Fruit fly (Drosophila melanogaster) whole organism, pupa: ENCODE measurements around the gene COX7A.

ENCODE experiments used
- CG10348 ChIP-seq: fragments of 200-800 bp; sonication (Bioruptor generic); IDR thresholded peaks from 2 replicates; pipeline ENCODE4 v1.3.6; 2022; ENCODE audit warnings: missing biosample characterization, missing genetic modification characterization
- CG12605 ChIP-seq: fragments of 200-800 bp; sonication (Bioruptor generic); IDR thresholded peaks from 2 replicates; pipeline ENCODE4 v1.3.6; 2022; ENCODE audit warnings: missing biosample characterization, missing genetic modification characterization
- CG13204 ChIP-seq: fragments of 200-800 bp; sonication (Bioruptor generic); optimal IDR thresholded peaks from 2 replicates; lab custom pipeline; 2018; ENCODE audit warnings: missing biosample characterization, mild to moderate bottlenecking, missing genetic modification characterization, moderate library complexity
- CG14655 ChIP-seq: fragments of 200-800 bp; sonication (Bioruptor generic); optimal IDR thresholded peaks from 3 replicates; lab custom pipeline; 2017; ENCODE audit warnings: mild to moderate bottlenecking, missing biosample characterization, missing genetic modification reagents, missing genetic modification characterization
- CG15710 ChIP-seq: fragments of 200-800 bp; sonication (Bioruptor generic); optimal IDR thresholded peaks from 2 replicates; lab custom pipeline; 2018; ENCODE audit warnings: missing biosample characterization, mild to moderate bottlenecking, missing genetic modification characterization, moderate library complexity
- CG17806 ChIP-seq: fragments of 200-800 bp; sonication (Bioruptor generic); optimal IDR thresholded peaks from 2 replicates; lab custom pipeline; 2018; ENCODE audit warnings: missing biosample characterization, mild to moderate bottlenecking, missing genetic modification characterization, moderate library complexity
- CG32121 ChIP-seq: fragments of 200-800 bp; sonication (Bioruptor generic); IDR thresholded peaks from 2 replicates; pipeline ENCODE4 v1.3.6; 2022; ENCODE audit warnings: missing biosample characterization, missing genetic modification characterization
- CG34367 ChIP-seq: fragments of 200-800 bp; sonication (Bioruptor generic); optimal IDR thresholded peaks from 2 replicates; lab custom pipeline; 2018; ENCODE audit warnings: missing biosample characterization, mild to moderate bottlenecking, missing genetic modification characterization
- CG4496 ChIP-seq: fragments of 200-800 bp; sonication (Bioruptor generic); IDR thresholded peaks from 3 replicates; pipeline ENCODE4 v1.3.6; 2022; ENCODE audit warnings: missing biosample characterization, missing genetic modification characterization
- CG8159 ChIP-seq: fragments of 200-800 bp; sonication (Bioruptor generic); optimal IDR thresholded peaks from 3 replicates; lab custom pipeline; 2018; ENCODE audit warnings: missing biosample characterization, mild to moderate bottlenecking, missing genetic modification characterization, moderate library complexity
- CG8301 ChIP-seq: fragments of 200-800 bp; sonication (Bioruptor generic); optimal IDR thresholded peaks from 2 replicates; lab custom pipeline; 2018; ENCODE audit warnings: missing biosample characterization, mild to moderate bottlenecking, missing genetic modification characterization
- CG9948 ChIP-seq: fragments of 200-800 bp; sonication (Bioruptor generic); optimal IDR thresholded peaks from 2 replicates; lab custom pipeline; 2018; ENCODE audit warnings: missing biosample characterization, mild to moderate bottlenecking, missing genetic modification characterization, moderate library complexity
- D1 ChIP-seq: fragments of 200-800 bp; sonication (Bioruptor generic); optimal IDR thresholded peaks from 2 replicates; lab custom pipeline; 2018; ENCODE audit warnings: missing biosample characterization, mild to moderate bottlenecking, missing genetic modification characterization, moderate library complexity
- EcR ChIP-seq: fragments of 200-800 bp; sonication (Bioruptor generic); optimal IDR thresholded peaks from 3 replicates; lab custom pipeline; 2019; ENCODE audit warnings: missing biosample characterization, missing genetic modification characterization, mild to moderate bottlenecking, moderate library complexity, missing genetic modification reagents
- Ets98B ChIP-seq: fragments of 200-800 bp; sonication (Bioruptor generic); IDR thresholded peaks from 2 replicates; pipeline ENCODE4 v1.3.6; 2022; ENCODE audit warnings: missing biosample characterization, missing genetic modification characterization
- Pif1A ChIP-seq: fragments of 200-800 bp; sonication (Bioruptor generic); optimal IDR thresholded peaks from 3 replicates; lab custom pipeline; 2016; ENCODE audit warnings: missing biosample characterization, missing genetic modification characterization
- Pif1B ChIP-seq: fragments of 200-800 bp; sonication (Bioruptor generic); optimal IDR thresholded peaks from 3 replicates; lab custom pipeline; 2016; ENCODE audit warnings: missing biosample characterization, missing genetic modification characterization
- Snoo ChIP-seq: fragments of 200-800 bp; sonication (Bioruptor generic); optimal IDR thresholded peaks from 3 replicates; lab custom pipeline; 2017; ENCODE audit warnings: missing biosample characterization, mild to moderate bottlenecking, missing genetic modification characterization, inconsistent platforms
- fd96Ca ChIP-seq: fragments of 200-800 bp; sonication (Bioruptor generic); IDR thresholded peaks from 3 replicates; pipeline ENCODE4 v1.3.6; 2022; ENCODE audit warnings: missing biosample characterization, missing genetic modification characterization
- gl ChIP-seq: fragments of 200-800 bp; sonication (Bioruptor generic); optimal IDR thresholded peaks from 2 replicates; lab custom pipeline; 2018; ENCODE audit warnings: missing biosample characterization, mild to moderate bottlenecking, missing genetic modification characterization
- rn ChIP-seq: fragments of 200-800 bp; sonication (Bioruptor generic); IDR thresholded peaks from 2 replicates; pipeline ENCODE4 v1.3.6; 2022; ENCODE audit warnings: missing biosample characterization, missing genetic modification characterization

Gene COX7A

DNA sequence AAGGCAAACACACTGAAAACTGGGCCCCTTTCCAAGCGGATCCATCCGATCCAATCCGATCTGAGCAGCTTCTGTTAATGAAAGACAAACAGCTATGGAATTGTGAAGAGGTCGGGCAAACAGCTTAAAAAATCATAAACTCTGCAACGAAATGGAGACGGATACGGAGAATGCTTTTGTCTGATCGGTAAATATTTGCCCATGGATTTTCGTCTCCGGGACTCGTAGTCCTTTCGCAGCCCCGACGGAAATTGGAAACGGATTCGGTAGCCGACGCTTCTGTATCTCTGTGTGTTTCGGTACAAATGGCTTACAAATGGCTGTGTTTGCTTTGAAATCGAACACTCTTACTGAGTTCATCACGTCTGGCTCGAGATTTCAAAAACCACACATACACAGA, 14.0 kb downstream of the COX7A start:
- TF ChIP-seq CG4496 (GFP tag; lab: Robert Waterston, UW), result no peak
- no peak for TF ChIP-seq CG10348 (GFP tag; lab: Robert Waterston, UW)
- TF ChIP-seq Ets98B, result no peak
- TF ChIP-seq CG13204 (GFP tag; lab: Kevin White, UChicago), result no peak
- TF ChIP-seq D1, result no peak
- TF ChIP-seq EcR (GFP tag; lab: Kevin White, UChicago), result no peak

DNA sequence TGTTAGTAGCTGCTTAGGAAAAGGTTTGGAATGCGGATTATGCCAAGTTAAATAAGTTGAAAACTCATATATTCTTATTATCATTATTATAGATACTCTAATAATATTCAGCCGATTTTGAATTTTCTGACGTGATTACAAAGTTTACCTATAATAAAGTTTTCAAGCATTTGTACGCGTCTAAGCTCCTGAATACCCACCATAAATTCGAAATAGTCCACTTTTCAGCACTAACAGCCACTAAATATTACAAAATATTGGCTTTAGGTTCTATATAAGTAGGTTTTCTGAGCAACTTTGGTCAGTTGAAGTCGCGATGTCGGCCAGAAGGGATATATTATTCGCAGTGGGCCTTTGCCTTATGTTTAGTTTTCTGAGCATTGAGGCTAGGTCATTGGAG, 16.8 kb downstream of the COX7A start, which contains the start of gene CG7443:
TSS of gene CG7443 (plus strand) at position 301 of the 400 bp plus-strand sequence.
- TF ChIP-seq Pif1A (GFP tag; lab: Kevin White, UChicago) (no peak), CG15710 (tag; lab: Kevin White, UChicago) (no peak)

dm6 chr3R:8321447-8321846, 19.4 kb downstream of the COX7A start, which contains the start of gene Or85a:
Gene Or85a, plus strand, starts transcription at chr3R:8321747.
- no peak for TF ChIP-seq CG8159
- TF ChIP-seq Snoo (tag; lab: Kevin White, UChicago), result no peak
- no peak for TF ChIP-seq rn
- TF ChIP-seq D1, result no peak
- TF ChIP-seq CG9948, result no peak
- TF ChIP-seq CG34367, result no peak
- TF ChIP-seq CG32121 (GFP tag; lab: Robert Waterston, UW), result no peak
- no peak for TF ChIP-seq CG10348 (GFP tag; lab: Robert Waterston, UW)
- TF ChIP-seq EcR (GFP tag; lab: Kevin White, UChicago), result no peak
- no peak for TF ChIP-seq CG17806 (tag; lab: Kevin White, UChicago)
- no peak for TF ChIP-seq CG15710 (tag; lab: Kevin White, UChicago)
- TF ChIP-seq fd96Ca (GFP tag; lab: Robert Waterston, UW), result no peak
- no peak for TF ChIP-seq CG8301
- TF ChIP-seq CG14655 (GFP tag; lab: Kevin White, UChicago), result no peak
- TF ChIP-seq Ets98B, result no peak
- no peak for TF ChIP-seq gl (tag; lab: Kevin White, UChicago)

dm6 chr3R:8317709-8318335, 23.0 kb downstream of the COX7A start:
- 0 out of 3 replicates have a peak, but pooled peaks have one; percentile 21 for TF ChIP-seq CG4496 (GFP tag; lab: Robert Waterston, UW)
- TF ChIP-seq CG12605 (GFP tag; lab: Robert Waterston, UW), result peak; percentile 65
- TF ChIP-seq D1, result no peak
- peak; percentile 60; the same call in 1 of the 2 replicates for TF ChIP-seq Ets98B
- TF ChIP-seq, all 21 proteins: peak for 3

dm6 chr3R:8317215-8317614, 23.6 kb downstream of the COX7A start, which contains the start of gene Ctr1B:
Gene Ctr1B, plus strand, starts transcription at chr3R:8317612.
- TF ChIP-seq CG8301, result no peak

DNA sequence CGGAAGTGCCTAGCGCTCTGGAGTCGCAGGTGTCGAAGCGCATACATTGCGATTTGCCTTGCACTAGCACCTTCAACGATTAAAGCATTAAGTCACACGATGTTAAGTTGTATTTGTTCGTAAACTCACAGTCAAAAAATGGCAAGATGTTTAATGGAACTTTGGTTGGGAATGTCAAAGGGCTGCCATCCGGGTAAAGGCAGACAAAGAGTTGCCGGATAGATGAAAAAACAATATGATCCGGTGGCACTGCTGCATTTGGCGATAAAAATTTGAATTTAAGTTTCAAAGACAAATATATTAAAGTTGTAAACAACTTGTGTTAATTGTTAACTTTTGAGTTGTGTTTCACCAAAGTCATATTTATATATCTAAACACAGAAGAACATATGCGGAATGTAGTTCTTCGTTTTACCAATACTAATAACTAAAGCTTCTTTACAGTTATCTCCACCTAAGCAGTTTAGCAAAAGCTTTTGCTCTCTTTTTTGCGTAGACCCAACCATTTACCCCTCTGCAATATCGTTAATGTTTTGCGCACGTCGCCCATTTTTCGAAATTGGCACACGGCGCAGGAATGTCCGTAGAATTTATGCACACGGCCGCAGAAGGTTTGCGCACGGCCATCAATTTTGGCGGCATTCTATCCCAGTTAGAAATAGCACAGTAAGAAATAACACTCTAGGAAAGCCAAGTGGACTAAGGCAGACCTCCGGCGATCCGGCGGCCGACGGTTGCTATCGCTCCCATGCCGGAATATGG, 24.3 kb downstream of the COX7A start, which contains the start of gene Coq2:
TSS of gene Coq2 (minus strand) at position 200 of the 762 bp plus-strand sequence.
- TF ChIP-seq EcR (GFP tag; lab: Kevin White, UChicago) (no peak), rn (no peak), gl (tag; lab: Kevin White, UChicago) (no peak), CG9948 (no peak), Pif1A (GFP tag; lab: Kevin White, UChicago) (no peak), CG32121 (GFP tag; lab: Robert Waterston, UW) (no peak), CG13204 (GFP tag; lab: Kevin White, UChicago) (no peak), CG10348 (GFP tag; lab: Robert Waterston, UW) (no peak), Ets98B (no peak), Snoo (tag; lab: Kevin White, UChicago) (no peak), CG15710 (tag; lab: Kevin White, UChicago) (no peak), CG8159 (no peak), CG8301 (no peak), CG4496 (GFP tag; lab: Robert Waterston, UW) (no peak), D1 (no peak), fd96Ca (GFP tag; lab: Robert Waterston, UW) (no peak), CG17806 (tag; lab: Kevin White, UChicago) (no peak), CG12605 (GFP tag; lab: Robert Waterston, UW) (no peak), CG14655 (GFP tag; lab: Kevin White, UChicago) (no peak)

dm6 chr3R:8313038-8313437, 27.8 kb downstream of the COX7A start, which contains the start of gene CG7483:
Gene CG7483, plus strand, starts transcription at chr3R:8313208.
- no peak for TF ChIP-seq Snoo (tag; lab: Kevin White, UChicago)
- no peak for TF ChIP-seq CG12605 (GFP tag; lab: Robert Waterston, UW)
- TF ChIP-seq Pif1B (GFP tag; lab: Kevin White, UChicago), result no peak
- no peak for TF ChIP-seq Pif1A (GFP tag; lab: Kevin White, UChicago)
- TF ChIP-seq CG15710 (tag; lab: Kevin White, UChicago), result no peak
- no peak for TF ChIP-seq CG14655 (GFP tag; lab: Kevin White, UChicago)
- TF ChIP-seq CG9948, result no peak
